Fruit fly (Drosophila melanogaster) Kc167 (cell line): ENCODE results near the gene CG32440.

ENCODE experiments used
- Sin3A ChIP-seq: fragments of >200 bp; optimal IDR thresholded peaks from 2 replicates; lab custom pipeline; 2018; ENCODE audit warnings: missing external identifiers
- h ChIP-seq: fragments of >200 bp; optimal IDR thresholded peaks from 3 replicates; lab custom pipeline; 2018; ENCODE audit warnings: missing external identifiers
- psq ChIP-seq: fragments of >200 bp; optimal IDR thresholded peaks from 2 replicates; lab custom pipeline; 2017; ENCODE audit warnings: missing external identifiers
- ttk ChIP-seq: sonication (Bioruptor generic); optimal IDR thresholded peaks from 2 replicates; lab custom pipeline; 2017; ENCODE audit warnings: missing external identifiers

DNA sequence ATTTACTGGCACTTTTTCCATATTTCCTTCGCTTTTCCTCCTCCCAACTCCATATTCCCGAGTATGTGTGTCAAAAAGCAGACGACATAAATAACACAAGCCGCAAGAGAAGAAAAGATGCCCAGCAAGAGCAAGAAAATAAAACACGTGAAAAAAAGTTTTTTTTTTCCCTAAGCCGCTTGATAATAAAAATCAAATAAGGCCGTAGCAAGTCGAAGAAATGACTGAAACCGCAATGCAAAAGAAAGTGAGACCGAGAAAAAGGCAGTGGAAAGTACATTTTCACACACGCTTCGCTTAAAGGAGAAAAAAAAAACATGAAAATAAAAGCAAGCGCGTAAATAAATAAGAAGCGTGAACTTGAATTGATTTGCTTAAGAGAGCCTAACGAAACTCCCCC lies 42.6 kb downstream of the CG32440 start:
- TF ChIP-seq psq (lab: Kevin White, UChicago) (no peak), h (lab: Kevin White, UChicago) (no peak), Sin3A (lab: Kevin White, UChicago) (no peak), ttk (lab: Kevin White, UChicago) (no peak)
